In the genomic region with DNA sequence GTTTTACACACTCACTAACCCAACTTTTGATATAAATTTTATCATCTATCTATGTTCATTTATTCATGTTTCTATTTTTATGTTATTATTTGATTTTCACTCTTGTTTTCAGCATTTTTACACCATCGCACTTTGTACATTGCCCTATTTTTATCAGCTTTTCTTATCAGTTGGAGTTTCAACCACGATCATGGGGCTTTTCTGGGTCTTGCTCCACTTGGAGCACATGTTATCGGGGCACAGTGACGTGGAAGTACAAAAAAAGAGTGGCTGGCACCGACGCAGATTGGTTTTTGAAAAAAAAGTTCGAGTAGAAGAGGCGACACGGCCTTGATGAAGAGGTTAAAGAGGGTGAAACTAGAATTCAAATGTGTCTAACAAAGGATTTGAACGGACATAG, we compare ENCODE assay signal across 5 worm cellular contexts.
TF ChIP-seq lines count a peak whose summit lies in the region.

No protein-coding gene starts in this region.

TF ChIP-seq in whole organism, L1 larva, 84 proteins besides CTCF, POLR2A, EP300 and RAD21 (continued from another document):
- no peak for TF ChIP-seq fos-1 (tag; optimal IDR thresholded peaks at IDR 0.05; lab: Kevin White, UChicago)

TF ChIP-seq in whole organism, L2 larva, 48 proteins besides CTCF, POLR2A, EP300 and RAD21 (continued from another document):
- TF ChIP-seq R02D3.7 (tag; optimal IDR thresholded peaks at IDR 0.05; lab: Kevin White, UChicago) (no peak), lsy-2 (tag; optimal IDR thresholded peaks at IDR 0.05; lab: Kevin White, UChicago) (no peak), nhr-21 (tag; optimal IDR thresholded peaks at IDR 0.05; lab: Kevin White, UChicago) (no peak), nhr-12 (tag; optimal IDR thresholded peaks at IDR 0.05; lab: Kevin White, UChicago) (no peak), ztf-4 (tag; optimal IDR thresholded peaks at IDR 0.05; lab: Kevin White, UChicago) (no peak), gmeb-1 (tag; optimal IDR thresholded peaks at IDR 0.05; lab: Kevin White, UChicago) (peak; percentile 27), crh-2 (tag; optimal IDR thresholded peaks at IDR 0.05; lab: Kevin White, UChicago) (peak; percentile 85), snpc-4 (tag; optimal IDR thresholded peaks at IDR 0.05; lab: Kevin White, UChicago) (no peak), sma-9 (GFP tag; optimal IDR thresholded peaks at IDR 0.05; lab: Kevin White, UChicago) (peak; percentile 51), sma-9 (tag; optimal IDR thresholded peaks at IDR 0.05; lab: Kevin White, UChicago) (no peak), lin-39 (tag; optimal IDR thresholded peaks at IDR 0.05; lab: Kevin White, UChicago) (no peak), unc-55 (GFP tag; optimal IDR thresholded peaks at IDR 0.05; lab: Kevin White, UChicago) (no peak), lin-11 (tag; optimal IDR thresholded peaks at IDR 0.05; lab: Kevin White, UChicago) (no peak), ceh-82 (tag; optimal IDR thresholded peaks at IDR 0.05; lab: Kevin White, UChicago) (no peak), C34F6.9 (tag; optimal IDR thresholded peaks at IDR 0.05; lab: Kevin White, UChicago) (no peak), skn-1 (tag; optimal IDR thresholded peaks at IDR 0.05; lab: Kevin White, UChicago) (no peak)

TF ChIP-seq in whole organism, L3 larva, 47 proteins besides CTCF, POLR2A, EP300 and RAD21 (continued from another document):
- TF ChIP-seq sea-2 (GFP tag; optimal IDR thresholded peaks at IDR 0.05; lab: Kevin White, UChicago) (no peak), tbx-2 (tag; optimal IDR thresholded peaks at IDR 0.05; lab: Kevin White, UChicago) (no peak), ZK546.5 (tag; optimal IDR thresholded peaks at IDR 0.05; lab: Kevin White, UChicago) (no peak), elt-2 (tag; optimal IDR thresholded peaks at IDR 0.05; lab: Kevin White, UChicago) (peak; percentile 99), ceh-16 (tag; optimal IDR thresholded peaks at IDR 0.05; lab: Kevin White, UChicago) (no peak), eor-1 (tag; optimal IDR thresholded peaks at IDR 0.05; lab: Kevin White, UChicago) (no peak), ztf-11 (tag; optimal IDR thresholded peaks at IDR 0.05; lab: Kevin White, UChicago) (no peak), pqm-1 (tag; optimal IDR thresholded peaks at IDR 0.05; lab: Kevin White, UChicago) (peak; percentile 96), nhr-11 (tag; optimal IDR thresholded peaks at IDR 0.05; lab: Kevin White, UChicago) (no peak), fkh-2 (tag; optimal IDR thresholded peaks at IDR 0.05; lab: Kevin White, UChicago) (no peak), mml-1 (tag; optimal IDR thresholded peaks at IDR 0.05; lab: Kevin White, UChicago) (no peak), lin-15B (tag; optimal IDR thresholded peaks at IDR 0.05; lab: Kevin White, UChicago) (no peak), nfya-1 (tag; optimal IDR thresholded peaks at IDR 0.05; lab: Kevin White, UChicago; ENCODE audit: insufficient read depth) (no peak), pha-4 (tag; optimal IDR thresholded peaks at IDR 0.05; lab: Kevin White, UChicago) (peak; percentile 57), hmg-11 (tag; optimal IDR thresholded peaks at IDR 0.05; lab: Kevin White, UChicago) (no peak), nhr-43 (tag; optimal IDR thresholded peaks at IDR 0.05; lab: Kevin White, UChicago; ENCODE audit: poor library complexity, severe bottlenecking) (no peak), unc-39 (tag; optimal IDR thresholded peaks at IDR 0.05; lab: Kevin White, UChicago) (no peak), elt-3 (tag; optimal IDR thresholded peaks at IDR 0.05; lab: Kevin White, UChicago) (no peak), lsy-12 (tag; optimal IDR thresholded peaks at IDR 0.05; lab: Kevin White, UChicago) (no peak), aly-2 (tag; optimal IDR thresholded peaks at IDR 0.05; lab: Kevin White, UChicago) (no peak), jun-1 (tag; optimal IDR thresholded peaks at IDR 0.05; lab: Kevin White, UChicago) (peak; percentile 39), snpc-4 (tag; optimal IDR thresholded peaks at IDR 0.05; lab: Kevin White, UChicago) (no peak), nhr-12 (tag; optimal IDR thresholded peaks at IDR 0.05; lab: Kevin White, UChicago) (no peak), R02D3.7 (tag; optimal IDR thresholded peaks at IDR 0.05; lab: Kevin White, UChicago) (no peak), elt-1 (tag; optimal IDR thresholded peaks at IDR 0.05; lab: Kevin White, UChicago) (no peak), nhr-67 (tag; optimal IDR thresholded peaks at IDR 0.05; lab: Kevin White, UChicago) (no peak)
TF ChIP-seq in whole organism, L3 larva: peak in this region for 5.

TF ChIP-seq in whole organism, L4 larva, 104 proteins besides CTCF, POLR2A, EP300 and RAD21 (continued from another document):
- TF ChIP-seq php-3 (GFP tag; IDR thresholded peaks at IDR 0.05; lab: Robert Waterston, UW): peak; percentile 71
- TF ChIP-seq hif-1 (tag; optimal IDR thresholded peaks at IDR 0.05; lab: Kevin White, UChicago): peak in 1 of 2 experiments; percentile 27
- TF ChIP-seq unc-62 (GFP tag; optimal IDR thresholded peaks at IDR 0.05 in 1 of 2; lab: Kevin White, UChicago): no peak
- TF ChIP-seq unc-62 (tag; optimal IDR thresholded peaks at IDR 0.05; lab: Kevin White, UChicago): no peak
- peak; percentile 85 for TF ChIP-seq hlh-11 (tag; optimal IDR thresholded peaks at IDR 0.05; lab: Kevin White, UChicago)
- no peak for TF ChIP-seq ceh-20 (GFP tag; IDR thresholded peaks at IDR 0.05; lab: Robert Waterston, UW)
- TF ChIP-seq arid-1 (GFP tag; conservative IDR thresholded peaks at IDR 0.05; lab: Robert Waterston, UW): no peak
- no peak for TF ChIP-seq F10B5.3 (tag; optimal IDR thresholded peaks at IDR 0.05; lab: Kevin White, UChicago)
- TF ChIP-seq lsy-2 (tag; optimal IDR thresholded peaks at IDR 0.05; lab: Kevin White, UChicago): peak in 1 of 2 experiments; percentile 26
- no peak for TF ChIP-seq ceh-44 (GFP tag; IDR thresholded peaks at IDR 0.05; lab: Robert Waterston, UW)
- 0 out of 2 replicates have a peak, but pooled peaks have one; percentile 13 for TF ChIP-seq nhr-41 (GFP tag; IDR thresholded peaks at IDR 0.05; lab: Robert Waterston, UW)
- peak; percentile 79 for TF ChIP-seq nhr-77 (tag; optimal IDR thresholded peaks at IDR 0.05; lab: Kevin White, UChicago)
- TF ChIP-seq mep-1 (tag; optimal IDR thresholded peaks at IDR 0.05; lab: Kevin White, UChicago): peak; percentile 66
- TF ChIP-seq hlh-30 (tag; optimal IDR thresholded peaks at IDR 0.05; lab: Kevin White, UChicago; ENCODE audit: insufficient read depth): peak; percentile 69
- TF ChIP-seq dmd-6 (GFP tag; IDR thresholded peaks at IDR 0.05; lab: Robert Waterston, UW): peak; percentile 89
- peak; percentile 52 for TF ChIP-seq pqm-1 (tag; optimal IDR thresholded peaks at IDR 0.05; lab: Kevin White, UChicago)
- TF ChIP-seq saeg-2 (GFP tag; IDR thresholded peaks at IDR 0.05; lab: Robert Waterston, UW): 0 out of 2 replicates have a peak, but pooled peaks have one; percentile 20
- peak; percentile 62 for TF ChIP-seq nhr-28 (tag; optimal IDR thresholded peaks at IDR 0.05; lab: Kevin White, UChicago)
- peak; percentile 52 for TF ChIP-seq nhr-102 (tag; optimal IDR thresholded peaks at IDR 0.05; lab: Kevin White, UChicago)

TF ChIP-seq in whole organism, young adult, 124 proteins besides CTCF, POLR2A, EP300 and RAD21 (continued from another document):
- TF ChIP-seq efl-1 (GFP tag; optimal IDR thresholded peaks at IDR 0.05; lab: Kevin White, UChicago): no peak
- TF ChIP-seq ceh-27 (GFP tag; optimal IDR thresholded peaks at IDR 0.05; lab: Kevin White, UChicago): no peak
- TF ChIP-seq ceh-100 (GFP tag; IDR thresholded peaks at IDR 0.05; lab: Robert Waterston, UW): no peak
- no peak for TF ChIP-seq ama-1 (optimal IDR thresholded peaks at IDR 0.05; lab: Kevin White, UChicago)
- TF ChIP-seq ama-1 (GFP tag; optimal IDR thresholded peaks at IDR 0.05; lab: Kevin White, UChicago): no peak
- TF ChIP-seq F22D6.2 (tag; optimal IDR thresholded peaks at IDR 0.05; lab: Kevin White, UChicago): no peak
- no peak for TF ChIP-seq B0035.1 (tag; optimal IDR thresholded peaks at IDR 0.05; lab: Kevin White, UChicago)
- no peak for TF ChIP-seq T26A5.8 (tag; optimal IDR thresholded peaks at IDR 0.05; lab: Kevin White, UChicago)
- TF ChIP-seq hmg-1.2 (GFP tag; IDR thresholded peaks at IDR 0.05; lab: Robert Waterston, UW): no peak
- no peak for TF ChIP-seq tbp1 (GFP tag; optimal IDR thresholded peaks at IDR 0.05; lab: Kevin White, UChicago)
- no peak for TF ChIP-seq B0336.3 (GFP tag; IDR thresholded peaks at IDR 0.05; lab: Robert Waterston, UW)
- TF ChIP-seq Y95B8A.8 (GFP tag; IDR thresholded peaks at IDR 0.05; lab: Robert Waterston, UW): 0 out of 2 replicates have a peak, but pooled peaks have one; percentile 62
- TF ChIP-seq zim-3 (tag; optimal IDR thresholded peaks at IDR 0.05; lab: Kevin White, UChicago): no peak
- no peak for TF ChIP-seq ccch-3 (GFP tag; optimal IDR thresholded peaks at IDR 0.05; lab: Kevin White, UChicago)
- no peak for TF ChIP-seq nhr-90 (tag; optimal IDR thresholded peaks at IDR 0.05; lab: Kevin White, UChicago)
- TF ChIP-seq snpc-4 (GFP tag; optimal IDR thresholded peaks at IDR 0.05; lab: Kevin White, UChicago): no peak
- peak in 1 of 4 experiments; percentile 9 for TF ChIP-seq snpc-4 (tag; optimal IDR thresholded peaks at IDR 0.05; lab: Kevin White, UChicago)
- no peak for TF ChIP-seq cebp-2 (GFP tag; IDR thresholded peaks at IDR 0.05; lab: Robert Waterston, UW)
- no peak for TF ChIP-seq tlf-1 (GFP tag; optimal IDR thresholded peaks at IDR 0.05; lab: Kevin White, UChicago)
- TF ChIP-seq madf-6 (GFP tag; IDR thresholded peaks at IDR 0.05; lab: Robert Waterston, UW): no peak
- TF ChIP-seq K11D2.4 (GFP tag; IDR thresholded peaks at IDR 0.05; lab: Robert Waterston, UW): no peak
- TF ChIP-seq lir-1 (GFP tag; conservative IDR thresholded peaks at IDR 0.05; lab: Robert Waterston, UW): no peak
- no peak for TF ChIP-seq sea-2 (GFP tag; IDR thresholded peaks at IDR 0.05; lab: Robert Waterston, UW)
- no peak for TF ChIP-seq ztf-6 (GFP tag; IDR thresholded peaks at IDR 0.05; lab: Robert Waterston, UW)
- TF ChIP-seq let-526 (GFP tag; IDR thresholded peaks at IDR 0.05; lab: Robert Waterston, UW): no peak
TF ChIP-seq in whole organism, young adult: peak in this region for 7.
